ENCODE assay signal across 1 fruit fly cellular context in the genomic region with DNA sequence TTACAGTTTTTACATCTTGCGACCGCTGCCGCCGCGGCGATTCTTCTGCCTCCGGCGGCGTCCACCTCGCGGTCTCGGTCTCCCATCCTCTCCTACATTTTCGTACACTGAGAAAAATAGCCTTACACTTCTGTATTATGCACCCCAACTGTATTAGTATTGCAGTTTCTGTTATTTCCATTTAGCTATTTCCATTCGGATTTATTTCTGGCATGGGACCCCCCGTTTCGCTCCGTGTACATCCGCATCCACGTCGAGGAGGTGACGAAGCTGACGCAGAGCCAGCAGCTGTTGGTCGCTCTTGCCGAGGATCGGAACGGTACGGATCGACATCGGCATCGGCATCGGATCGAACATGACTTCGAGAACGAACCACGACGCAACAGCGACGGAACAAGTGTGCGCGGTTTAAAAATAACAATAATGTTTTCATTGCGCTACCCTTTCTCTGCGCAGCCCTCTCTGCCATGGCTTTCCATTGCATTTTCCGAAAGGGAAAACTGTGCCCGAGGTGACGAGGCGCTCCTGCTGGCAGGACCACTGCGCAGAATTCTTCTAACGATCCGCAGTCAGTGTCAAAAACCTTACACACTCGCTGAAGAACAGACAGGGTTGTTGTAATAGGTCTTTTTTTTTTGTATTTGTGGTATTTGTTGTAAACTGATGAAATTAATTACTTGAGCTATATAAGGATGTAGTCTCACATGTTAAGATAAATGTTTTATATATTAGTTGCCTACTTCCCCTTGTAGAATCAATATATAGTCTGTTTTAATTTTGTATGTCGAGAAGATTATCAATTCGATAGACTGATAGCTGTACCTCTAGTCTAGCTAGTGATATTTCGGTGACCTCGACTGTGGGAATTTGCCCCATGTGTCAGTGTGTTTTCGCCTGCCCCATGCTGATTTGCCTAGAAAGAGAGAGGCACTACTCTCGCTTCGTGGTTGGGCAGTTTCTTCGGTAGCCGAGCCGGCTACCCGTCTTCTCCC.
TF ChIP-seq lines count a peak whose summit lies in the region.

No protein-coding gene starts in this region.

TF ChIP-seq in whole organism, embryonic, 481 proteins besides CTCF, POLR2A, EP300 and RAD21 (continued from another document):
- peak; percentile 87 for TF ChIP-seq CG4282 (GFP tag; optimal IDR thresholded peaks at IDR 0.05; lab: Kevin White, UChicago)
- peak; percentile 85 for TF ChIP-seq CG14050 (GFP tag; IDR thresholded peaks at IDR 0.05; lab: Robert Waterston, UW)
- peak; percentile 73 for TF ChIP-seq Spps (tag; optimal IDR thresholded peaks at IDR 0.05; lab: Kevin White, UChicago)
- TF ChIP-seq usp (GFP tag; optimal IDR thresholded peaks at IDR 0.05; lab: Kevin White, UChicago): no peak
- peak; percentile 85 for TF ChIP-seq Hmr (GFP tag; optimal IDR thresholded peaks at IDR 0.05; lab: Kevin White, UChicago)
- TF ChIP-seq Chrac-16 (GFP tag; optimal IDR thresholded peaks at IDR 0.05; lab: Kevin White, UChicago): peak; percentile 92
- TF ChIP-seq ab (GFP tag; optimal IDR thresholded peaks at IDR 0.05; lab: Kevin White, UChicago): peak; percentile 52
- TF ChIP-seq lbe (GFP tag; optimal IDR thresholded peaks at IDR 0.05; lab: Kevin White, UChicago): no peak
- TF ChIP-seq Eip74EF (GFP tag; optimal IDR thresholded peaks at IDR 0.05; lab: Kevin White, UChicago): peak in 1 of 2 experiments; percentile 47
- TF ChIP-seq CG9609 (GFP tag; optimal IDR thresholded peaks at IDR 0.05; lab: Kevin White, UChicago): peak; percentile 93
- peak; percentile 87 for TF ChIP-seq mirr (GFP tag; optimal IDR thresholded peaks at IDR 0.05; lab: Kevin White, UChicago)
- peak; percentile 87 for TF ChIP-seq pho (GFP tag; optimal IDR thresholded peaks at IDR 0.05; lab: Kevin White, UChicago)
- TF ChIP-seq da (GFP tag; optimal IDR thresholded peaks at IDR 0.05; lab: Kevin White, UChicago): peak; percentile 87
- TF ChIP-seq Tbp (GFP tag; optimal IDR thresholded peaks at IDR 0.05; lab: Kevin White, UChicago): no peak
- TF ChIP-seq CG18476 (GFP tag; optimal IDR thresholded peaks at IDR 0.05; lab: Kevin White, UChicago): peak; percentile 81
- peak; percentile 96 for TF ChIP-seq Rfx (GFP tag; IDR thresholded peaks at IDR 0.05; lab: Robert Waterston, UW)
- peak; percentile 41 for TF ChIP-seq Elba2 (GFP tag; optimal IDR thresholded peaks at IDR 0.05; lab: Kevin White, UChicago)
- TF ChIP-seq CG6175 (GFP tag; IDR thresholded peaks at IDR 0.05; lab: Robert Waterston, UW): peak; percentile 86
- TF ChIP-seq dati (GFP tag; IDR thresholded peaks at IDR 0.05; lab: Robert Waterston, UW): peak; percentile 83
- TF ChIP-seq CG7556 (GFP tag; optimal IDR thresholded peaks at IDR 0.05; lab: Kevin White, UChicago): peak; percentile 78
- TF ChIP-seq CG3065 (GFP tag; optimal IDR thresholded peaks at IDR 0.05; lab: Kevin White, UChicago): peak; percentile 87
- TF ChIP-seq Dref (GFP tag; IDR thresholded peaks at IDR 0.05; lab: Robert Waterston, UW): peak; percentile 38; the same call in 1 of the 2 replicates
- TF ChIP-seq CG15514 (GFP tag; optimal IDR thresholded peaks at IDR 0.05; lab: Kevin White, UChicago): peak; percentile 68
- TF ChIP-seq klu (GFP tag; IDR thresholded peaks at IDR 0.05; lab: Robert Waterston, UW): peak; percentile 73
- TF ChIP-seq CG8281 (tag; optimal IDR thresholded peaks at IDR 0.05; lab: Kevin White, UChicago): peak; percentile 64
- TF ChIP-seq CG8924 (tag; optimal IDR thresholded peaks at IDR 0.05; lab: Kevin White, UChicago): peak; percentile 92
- TF ChIP-seq C15 (GFP tag; IDR thresholded peaks at IDR 0.05; lab: Robert Waterston, UW): peak; percentile 63; the same call in 2 of the 3 replicates
- TF ChIP-seq Sin3A (optimal IDR thresholded peaks at IDR 0.05; lab: Kevin White, UChicago): no peak
- TF ChIP-seq crc (GFP tag; optimal IDR thresholded peaks at IDR 0.05; lab: Kevin White, UChicago): peak; percentile 78
- TF ChIP-seq CG10462 (GFP tag; optimal IDR thresholded peaks at IDR 0.05; lab: Kevin White, UChicago): peak; percentile 57
- TF ChIP-seq CG1792 (GFP tag; optimal IDR thresholded peaks at IDR 0.05; lab: Kevin White, UChicago): peak; percentile 89
- peak; percentile 71 for TF ChIP-seq fd3F (GFP tag; optimal IDR thresholded peaks at IDR 0.05; lab: Kevin White, UChicago)
